Worm (Caenorhabditis elegans) whole organism, mixed stage, embryonic: Measurements from ENCODE around the gene zmp-4.

ENCODE experiments used
- M03D4.4 ChIP-seq: sonication (generic microtip); optimal IDR thresholded peaks from 2 replicates; lab custom pipeline; 2017; ENCODE audit warnings: mild to moderate bottlenecking, missing genetic modification characterization, missing compliant biosample characterization
- bed-3 ChIP-seq: fragments of 200-800 bp; sonication (Bioruptor generic); optimal IDR thresholded peaks from 3 replicates; lab custom pipeline; 2018; ENCODE audit warnings: mild to moderate bottlenecking, missing genetic modification characterization, moderate library complexity, missing compliant biosample characterization
- blmp-1 ChIP-seq: fragments of 150-350 bp; optimal IDR thresholded peaks from 2 replicates; lab custom pipeline; 2014; ENCODE audit warnings: missing biosample characterization, missing genetic modification characterization
- ceh-39 ChIP-seq: fragments of 150-350 bp; optimal IDR thresholded peaks from 2 replicates; lab custom pipeline; 2014; ENCODE audit warnings: missing biosample characterization, missing genetic modification characterization
- ceh-43 ChIP-seq: fragments of 200-800 bp; sonication (Bioruptor generic); optimal IDR thresholded peaks from 2 replicates; lab custom pipeline; 2018; ENCODE audit warnings: mild to moderate bottlenecking, missing genetic modification characterization, moderate library complexity, missing compliant biosample characterization
- ces-1 ChIP-seq: fragments of 150-350 bp; optimal IDR thresholded peaks from 2 replicates; lab custom pipeline; 2014; ENCODE audit warnings: missing biosample characterization, missing genetic modification reagents, missing genetic modification characterization
- drap-1 ChIP-seq: fragments of 200-800 bp; sonication (Bioruptor generic); optimal IDR thresholded peaks from 3 replicates; lab custom pipeline; 2018; ENCODE audit warnings: mild to moderate bottlenecking, missing genetic modification characterization, missing compliant biosample characterization
- elt-1 ChIP-seq: sonication (generic microtip); optimal IDR thresholded peaks from 2 replicates; lab custom pipeline; 2017; ENCODE audit warnings: missing genetic modification characterization, mild to moderate bottlenecking, missing compliant biosample characterization, antibody characterized with exemption, moderate library complexity, borderline replicate concordance; ENCODE audit not compliant: insufficient read depth
- elt-3 ChIP-seq: fragments of 150-350 bp; optimal IDR thresholded peaks from 2 replicates; lab custom pipeline; 2014; ENCODE audit warnings: missing biosample characterization, missing genetic modification characterization
- flh-1 ChIP-seq: fragments of 200-800 bp; sonication (Bioruptor generic); optimal IDR thresholded peaks from 2 replicates; lab custom pipeline; 2018; ENCODE audit warnings: mild to moderate bottlenecking, missing genetic modification characterization, moderate library complexity, missing compliant biosample characterization
- hlh-1 ChIP-seq: fragments of 150-350 bp; optimal IDR thresholded peaks from 2 replicates; lab custom pipeline; 2014; ENCODE audit warnings: missing biosample characterization, missing genetic modification reagents, missing genetic modification characterization
- lin-13 ChIP-seq: fragments of 150-350 bp; optimal IDR thresholded peaks from 2 replicates; lab custom pipeline; 2014; ENCODE audit warnings: missing biosample characterization, missing genetic modification characterization
- lin-32 ChIP-seq: fragments of 200-800 bp; sonication (Bioruptor generic); optimal IDR thresholded peaks from 2 replicates; lab custom pipeline; 2018; ENCODE audit warnings: mild to moderate bottlenecking, missing genetic modification characterization, missing compliant biosample characterization
- lsy-2 ChIP-seq: fragments of 150-350 bp; optimal IDR thresholded peaks from 2 replicates; lab custom pipeline; 2014; ENCODE audit warnings: missing biosample characterization, missing genetic modification characterization
- mab-5 ChIP-seq: fragments of 150-350 bp; optimal IDR thresholded peaks from 2 replicates; lab custom pipeline; 2014; ENCODE audit warnings: missing biosample characterization, missing genetic modification characterization
- mep-1 ChIP-seq: fragments of 150-350 bp; optimal IDR thresholded peaks from 2 replicates; lab custom pipeline; 2017; ENCODE audit warnings: missing biosample characterization, missing genetic modification reagents, missing genetic modification characterization, inconsistent platforms
- mls-2 ChIP-seq: sonication (generic microtip); optimal IDR thresholded peaks from 2 replicates; lab custom pipeline; 2016; ENCODE audit warnings: mild to moderate bottlenecking, missing genetic modification characterization, moderate library complexity, missing compliant biosample characterization
- nhr-2 ChIP-seq: fragments of 150-350 bp; optimal IDR thresholded peaks from 2 replicates; lab custom pipeline; 2014; ENCODE audit warnings: missing biosample characterization, missing genetic modification characterization
- nhr-237 ChIP-seq: fragments of 150-350 bp; optimal IDR thresholded peaks from 2 replicates; lab custom pipeline; 2014; ENCODE audit warnings: missing biosample characterization, missing genetic modification characterization
- nhr-28 ChIP-seq: fragments of 150-350 bp; optimal IDR thresholded peaks from 2 replicates; lab custom pipeline; 2014; ENCODE audit warnings: missing biosample characterization, missing genetic modification characterization
- nhr-76 ChIP-seq: sonication (generic microtip); optimal IDR thresholded peaks from 2 replicates; lab custom pipeline; 2017; ENCODE audit warnings: missing biosample characterization, missing genetic modification characterization
- pha-4 ChIP-seq: fragments of 150-350 bp; optimal IDR thresholded peaks from 2 replicates; lab custom pipeline; 2018; ENCODE audit warnings: missing biosample characterization, missing genetic modification reagents, missing genetic modification characterization
- sem-2 ChIP-seq: fragments of 200-800 bp; sonication (Bioruptor generic); optimal IDR thresholded peaks from 2 replicates; lab custom pipeline; 2018; ENCODE audit warnings: mild to moderate bottlenecking, missing genetic modification characterization, missing compliant biosample characterization
- snpc-4 ChIP-seq: fragments of 150-350 bp; optimal IDR thresholded peaks from 2 replicates; lab custom pipeline; 2014; ENCODE audit warnings: missing biosample characterization, missing genetic modification characterization
- sptf-1 ChIP-seq: sonication (generic microtip); optimal IDR thresholded peaks from 2 replicates; lab custom pipeline; 2017; ENCODE audit warnings: mild to moderate bottlenecking, missing genetic modification characterization, moderate library complexity, missing compliant biosample characterization
- tbx-8 ChIP-seq: fragments of 200-800 bp; sonication (Bioruptor generic); optimal IDR thresholded peaks from 2 replicates; lab custom pipeline; 2018; ENCODE audit warnings: mild to moderate bottlenecking, missing genetic modification characterization, moderate library complexity, missing compliant biosample characterization
- unc-120 ChIP-seq: sonication (generic microtip); optimal IDR thresholded peaks from 2 replicates; lab custom pipeline; 2017; ENCODE audit warnings: missing genetic modification characterization, missing compliant biosample characterization; ENCODE audit not compliant: poor library complexity, severe bottlenecking
- unc-39 ChIP-seq: fragments of 150-350 bp; optimal IDR thresholded peaks from 2 replicates; lab custom pipeline; 2014; ENCODE audit warnings: missing biosample characterization, missing genetic modification characterization
- ztf-11 ChIP-seq: fragments of 150-350 bp; optimal IDR thresholded peaks from 2 replicates; lab custom pipeline; 2014; ENCODE audit warnings: missing biosample characterization, missing genetic modification characterization

Gene zmp-4

DNA sequence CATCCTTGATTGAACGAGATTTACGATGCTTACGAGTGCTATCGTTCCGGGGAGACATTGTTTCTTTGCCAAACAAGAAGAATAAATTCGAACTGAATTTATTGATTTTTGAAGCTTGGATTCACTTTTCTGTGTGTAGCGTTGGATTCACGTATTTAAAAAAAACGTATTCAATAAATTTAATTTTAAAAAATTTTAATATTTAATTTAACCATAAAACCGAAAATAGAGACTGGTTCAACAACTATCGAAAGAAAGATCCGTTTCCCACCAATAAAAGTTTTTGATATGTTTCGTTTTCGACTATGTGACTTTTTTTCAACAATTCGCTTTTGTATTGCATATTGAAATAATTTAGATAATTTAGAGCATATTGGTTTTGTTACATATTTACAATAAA is 46.0 kb downstream of the zmp-4 start, which contains the start of gene ZC412.5:
Gene ZC412.5 (minus strand): TSS at position 101 of the 400 bp plus-strand sequence.
- TF ChIP-seq mep-1 (no peak), mls-2 (tag; lab: Kevin White, UChicago) (no peak), lin-13 (no peak), snpc-4 (tag; lab: Kevin White, UChicago) (no peak), flh-1 (GFP tag; lab: Kevin White, UChicago) (no peak), nhr-28 (tag; lab: Kevin White, UChicago) (no peak), mab-5 (tag; lab: Kevin White, UChicago) (no peak), pha-4 (no peak), tbx-8 (GFP tag; lab: Kevin White, UChicago) (no peak), elt-1 (no peak)
- TF ChIP-seq, all 35 proteins: peak for 0

DNA sequence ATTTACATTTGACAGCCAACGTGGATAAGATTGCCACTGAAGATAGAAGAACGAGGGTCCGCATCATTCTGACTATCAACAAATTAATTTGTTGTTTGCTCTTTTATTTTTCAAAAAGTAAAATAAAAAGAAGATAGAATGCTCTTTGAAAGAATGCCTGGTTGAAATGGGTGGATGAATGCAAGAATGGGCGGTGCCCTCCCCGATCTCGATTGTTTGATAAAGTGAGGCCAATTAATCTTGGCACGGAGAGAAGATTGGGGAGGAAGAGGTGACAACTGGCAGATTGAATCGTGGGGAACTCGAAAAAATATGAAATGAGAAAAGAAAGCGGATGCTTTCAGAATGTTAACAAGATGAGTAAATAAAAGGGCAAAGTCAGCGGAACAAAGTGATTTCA is 50.0 kb downstream of the zmp-4 start, which contains the start of gene ZC412.3:
Gene ZC412.3 (minus strand): TSS at position 183 of the 400 bp plus-strand sequence.
- TF ChIP-seq nhr-76 (tag; lab: Kevin White, UChicago) (no peak), blmp-1 (tag; lab: Kevin White, UChicago) (no peak), nhr-237 (tag; lab: Kevin White, UChicago) (no peak), M03D4.4 (tag; lab: Kevin White, UChicago) (no peak), elt-1 (no peak), elt-3 (tag; lab: Kevin White, UChicago) (no peak), unc-120 (peak; percentile 63), nhr-2 (no peak), hlh-1 (tag; lab: Kevin White, UChicago) (peak; percentile 19), ceh-39 (tag; lab: Kevin White, UChicago) (no peak), tbx-8 (GFP tag; lab: Kevin White, UChicago) (no peak), unc-39 (tag; lab: Kevin White, UChicago) (no peak)

DNA sequence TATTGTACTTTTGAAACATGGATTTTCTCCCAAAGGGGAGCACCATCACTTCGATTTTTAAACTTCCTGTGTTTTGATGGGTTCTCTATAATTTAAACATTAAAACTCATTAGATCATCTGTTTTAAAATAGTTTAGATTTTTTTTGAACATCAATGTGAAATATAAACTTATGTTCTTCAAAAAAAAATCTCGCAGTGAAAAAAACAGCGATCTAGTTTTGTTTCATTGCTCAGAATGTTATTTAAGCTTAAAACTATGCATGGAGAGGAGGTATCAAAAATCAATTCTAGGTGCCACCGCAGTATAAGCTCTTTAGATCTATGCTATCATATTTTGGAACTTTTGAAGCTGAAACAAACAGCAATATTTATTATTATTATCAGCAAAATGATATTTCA is 53.2 kb downstream of the zmp-4 start, which contains the start of gene gcy-14:
Gene gcy-14 (minus strand): TSS at position 101 of the 400 bp plus-strand sequence.
- TF ChIP-seq lsy-2 (tag; lab: Kevin White, UChicago): no peak
- TF ChIP-seq mep-1: no peak
- TF ChIP-seq nhr-237 (tag; lab: Kevin White, UChicago): no peak
- no peak for TF ChIP-seq lin-32
- no peak for TF ChIP-seq elt-1
- TF ChIP-seq nhr-28 (tag; lab: Kevin White, UChicago): no peak
- no peak for TF ChIP-seq bed-3 (GFP tag; lab: Kevin White, UChicago)
- no peak for TF ChIP-seq ces-1 (GFP tag; lab: Kevin White, UChicago)
- TF ChIP-seq ceh-39 (tag; lab: Kevin White, UChicago): no peak
- TF ChIP-seq sptf-1 (tag; lab: Kevin White, UChicago): no peak
- TF ChIP-seq tbx-8 (GFP tag; lab: Kevin White, UChicago): no peak
- no peak for TF ChIP-seq mab-5 (tag; lab: Kevin White, UChicago)
- TF ChIP-seq ztf-11: no peak
- no peak for TF ChIP-seq ceh-43 (GFP tag; lab: Kevin White, UChicago)
- no peak for TF ChIP-seq unc-120
- no peak for TF ChIP-seq lin-13
- TF ChIP-seq elt-3 (tag; lab: Kevin White, UChicago): no peak
- TF ChIP-seq sem-2: no peak
- no peak for TF ChIP-seq drap-1 (GFP tag; lab: Kevin White, UChicago)
